Worm (Caenorhabditis elegans) whole organism, mixed stage, embryonic: ENCODE measurements around the gene M03F8.7.

Experiments
- M03D4.4 ChIP-seq: sonication (generic microtip); optimal IDR thresholded peaks from 2 replicates; lab custom pipeline; 2017; ENCODE audit warnings: mild to moderate bottlenecking, missing genetic modification characterization, missing compliant biosample characterization
- bed-3 ChIP-seq: fragments of 200-800 bp; sonication (Bioruptor generic); optimal IDR thresholded peaks from 3 replicates; lab custom pipeline; 2018; ENCODE audit warnings: mild to moderate bottlenecking, missing genetic modification characterization, moderate library complexity, missing compliant biosample characterization
- blmp-1 ChIP-seq: fragments of 150-350 bp; optimal IDR thresholded peaks from 2 replicates; lab custom pipeline; 2014; ENCODE audit warnings: missing biosample characterization, missing genetic modification characterization
- ceh-39 ChIP-seq: fragments of 150-350 bp; optimal IDR thresholded peaks from 2 replicates; lab custom pipeline; 2014; ENCODE audit warnings: missing biosample characterization, missing genetic modification characterization
- ceh-83 ChIP-seq: fragments of 200-800 bp; sonication (Bioruptor generic); optimal IDR thresholded peaks from 2 replicates; lab custom pipeline; 2018; ENCODE audit warnings: mild to moderate bottlenecking, missing genetic modification characterization, missing compliant biosample characterization
- ces-1 ChIP-seq: fragments of 150-350 bp; optimal IDR thresholded peaks from 2 replicates; lab custom pipeline; 2014; ENCODE audit warnings: missing biosample characterization, missing genetic modification reagents, missing genetic modification characterization
- cnd-1 ChIP-seq: fragments of 200-800 bp; sonication (Bioruptor generic); optimal IDR thresholded peaks from 2 replicates; lab custom pipeline; 2018; ENCODE audit warnings: mild to moderate bottlenecking, missing genetic modification characterization, missing compliant biosample characterization
- drap-1 ChIP-seq: fragments of 200-800 bp; sonication (Bioruptor generic); optimal IDR thresholded peaks from 3 replicates; lab custom pipeline; 2018; ENCODE audit warnings: mild to moderate bottlenecking, missing genetic modification characterization, missing compliant biosample characterization
- elt-1 ChIP-seq: sonication (generic microtip); optimal IDR thresholded peaks from 2 replicates; lab custom pipeline; 2017; ENCODE audit warnings: missing genetic modification characterization, mild to moderate bottlenecking, missing compliant biosample characterization, antibody characterized with exemption, moderate library complexity, borderline replicate concordance; ENCODE audit not compliant: insufficient read depth
- elt-3 ChIP-seq: fragments of 150-350 bp; optimal IDR thresholded peaks from 2 replicates; lab custom pipeline; 2014; ENCODE audit warnings: missing biosample characterization, missing genetic modification characterization
- flh-1 ChIP-seq: fragments of 200-800 bp; sonication (Bioruptor generic); optimal IDR thresholded peaks from 2 replicates; lab custom pipeline; 2018; ENCODE audit warnings: mild to moderate bottlenecking, missing genetic modification characterization, moderate library complexity, missing compliant biosample characterization
- ham-2 ChIP-seq: fragments of 200-800 bp; sonication (Bioruptor generic); optimal IDR thresholded peaks from 2 replicates; lab custom pipeline; 2018; ENCODE audit warnings: mild to moderate bottlenecking, missing genetic modification characterization, missing compliant biosample characterization
- lin-13 ChIP-seq: fragments of 150-350 bp; optimal IDR thresholded peaks from 2 replicates; lab custom pipeline; 2014; ENCODE audit warnings: missing biosample characterization, missing genetic modification characterization
- lin-32 ChIP-seq: fragments of 200-800 bp; sonication (Bioruptor generic); optimal IDR thresholded peaks from 2 replicates; lab custom pipeline; 2018; ENCODE audit warnings: mild to moderate bottlenecking, missing genetic modification characterization, missing compliant biosample characterization
- lsy-2 ChIP-seq: fragments of 150-350 bp; optimal IDR thresholded peaks from 2 replicates; lab custom pipeline; 2014; ENCODE audit warnings: missing biosample characterization, missing genetic modification characterization
- mab-5 ChIP-seq: fragments of 150-350 bp; optimal IDR thresholded peaks from 2 replicates; lab custom pipeline; 2014; ENCODE audit warnings: missing biosample characterization, missing genetic modification characterization
- mep-1 ChIP-seq: fragments of 150-350 bp; optimal IDR thresholded peaks from 2 replicates; lab custom pipeline; 2017; ENCODE audit warnings: missing biosample characterization, missing genetic modification reagents, missing genetic modification characterization, inconsistent platforms
- mls-2 ChIP-seq: sonication (generic microtip); optimal IDR thresholded peaks from 2 replicates; lab custom pipeline; 2016; ENCODE audit warnings: mild to moderate bottlenecking, missing genetic modification characterization, moderate library complexity, missing compliant biosample characterization
- nhr-12 ChIP-seq: fragments of 150-350 bp; optimal IDR thresholded peaks from 2 replicates; lab custom pipeline; 2014; ENCODE audit warnings: missing biosample characterization, missing genetic modification characterization
- nhr-2 ChIP-seq: fragments of 150-350 bp; optimal IDR thresholded peaks from 2 replicates; lab custom pipeline; 2014; ENCODE audit warnings: missing biosample characterization, missing genetic modification characterization
- nhr-237 ChIP-seq: fragments of 150-350 bp; optimal IDR thresholded peaks from 2 replicates; lab custom pipeline; 2014; ENCODE audit warnings: missing biosample characterization, missing genetic modification characterization
- nhr-28 ChIP-seq: fragments of 150-350 bp; optimal IDR thresholded peaks from 2 replicates; lab custom pipeline; 2014; ENCODE audit warnings: missing biosample characterization, missing genetic modification characterization
- nhr-76 ChIP-seq: sonication (generic microtip); optimal IDR thresholded peaks from 2 replicates; lab custom pipeline; 2017; ENCODE audit warnings: missing biosample characterization, missing genetic modification characterization
- pha-4 ChIP-seq: fragments of 150-350 bp; optimal IDR thresholded peaks from 2 replicates; lab custom pipeline; 2018; ENCODE audit warnings: missing biosample characterization, missing genetic modification reagents, missing genetic modification characterization
- sem-2 ChIP-seq: fragments of 200-800 bp; sonication (Bioruptor generic); optimal IDR thresholded peaks from 2 replicates; lab custom pipeline; 2018; ENCODE audit warnings: mild to moderate bottlenecking, missing genetic modification characterization, missing compliant biosample characterization
- snpc-4 ChIP-seq: fragments of 150-350 bp; optimal IDR thresholded peaks from 2 replicates; lab custom pipeline; 2014; ENCODE audit warnings: missing biosample characterization, missing genetic modification characterization
- sptf-1 ChIP-seq: sonication (generic microtip); optimal IDR thresholded peaks from 2 replicates; lab custom pipeline; 2017; ENCODE audit warnings: mild to moderate bottlenecking, missing genetic modification characterization, moderate library complexity, missing compliant biosample characterization
- unc-120 ChIP-seq: sonication (generic microtip); optimal IDR thresholded peaks from 2 replicates; lab custom pipeline; 2017; ENCODE audit warnings: missing genetic modification characterization, missing compliant biosample characterization; ENCODE audit not compliant: poor library complexity, severe bottlenecking
- unc-39 ChIP-seq: fragments of 150-350 bp; optimal IDR thresholded peaks from 2 replicates; lab custom pipeline; 2014; ENCODE audit warnings: missing biosample characterization, missing genetic modification characterization
- zip-8 ChIP-seq: fragments of 150-350 bp; optimal IDR thresholded peaks from 2 replicates; lab custom pipeline; 2014; ENCODE audit warnings: missing biosample characterization, missing genetic modification characterization

The M03F8.7 gene

ce11 chrV:5939503-5940072 lies 2.8 kb downstream of the M03F8.7 start, which contains the start of gene syf-3:
Gene syf-3 (plus strand): TSS chrV:5940022.
- no peak for TF ChIP-seq nhr-2 (tag; lab: Kevin White, UChicago)
- TF ChIP-seq sem-2: no peak
- peak; percentile 15 for TF ChIP-seq pha-4
- TF ChIP-seq lsy-2: peak; percentile 33
- TF ChIP-seq blmp-1 (tag; lab: Kevin White, UChicago): peak; percentile 6
- TF ChIP-seq ces-1 (GFP tag; lab: Kevin White, UChicago): peak; percentile 41

ce11 chrV:5943167-5943566 lies 6.4 kb downstream of the M03F8.7 start, which contains the start of gene pst-1:
Gene pst-1 (plus strand): TSS chrV:5943467.
- no peak for TF ChIP-seq unc-120 (tag; lab: Kevin White, UChicago)
- no peak for TF ChIP-seq sptf-1 (tag; lab: Kevin White, UChicago)
- no peak for TF ChIP-seq unc-39 (tag; lab: Kevin White, UChicago)
- TF ChIP-seq ham-2 (GFP tag; lab: Kevin White, UChicago): no peak
- TF ChIP-seq nhr-76 (tag; lab: Kevin White, UChicago): no peak
- TF ChIP-seq mep-1: no peak
- TF ChIP-seq ceh-39 (tag; lab: Kevin White, UChicago): no peak
- no peak for TF ChIP-seq ceh-83
- no peak for TF ChIP-seq bed-3
- TF ChIP-seq, all 35 proteins: peak for 0

- TF ChIP-seq elt-1 (tag; lab: Kevin White, UChicago): peak; percentile 43
- peak; percentile 99 for TF ChIP-seq zip-8 (tag; lab: Kevin White, UChicago)
- no peak for TF ChIP-seq unc-120 (tag; lab: Kevin White, UChicago)
These were observed 13.0 kb downstream of the M03F8.7 start for ce11 chrV:5949674-5950149.

- no peak for TF ChIP-seq nhr-12 (tag; lab: Kevin White, UChicago)
These were observed 14.4 kb downstream of the M03F8.7 start, which contains the start of gene M03F8.1 for ce11 chrV:5951133-5951532. Gene M03F8.1 (plus strand): TSS chrV:5951433.

ce11 chrV:5953086-5953485 lies 16.3 kb downstream of the M03F8.7 start:
- TF ChIP-seq sptf-1 (tag; lab: Kevin White, UChicago): no peak
- no peak for TF ChIP-seq drap-1 (GFP tag; lab: Kevin White, UChicago)
- TF ChIP-seq nhr-28 (tag; lab: Kevin White, UChicago): no peak
- TF ChIP-seq, all 35 proteins: peak for 0

ce11 chrV:5954747-5955146 lies 18.0 kb downstream of the M03F8.7 start, which contains the start of gene M03F8.6:
Gene M03F8.6 (minus strand): TSS chrV:5954847.
- TF ChIP-seq lsy-2 (no peak), mls-2 (tag; lab: Kevin White, UChicago) (no peak), nhr-237 (tag; lab: Kevin White, UChicago) (no peak)
- TF ChIP-seq, all 35 proteins: peak for 0

ce11 chrV:5955627-5956026 lies 18.9 kb downstream of the M03F8.7 start:
- TF ChIP-seq elt-3 (tag; lab: Kevin White, UChicago) (no peak), elt-1 (tag; lab: Kevin White, UChicago) (no peak), ces-1 (GFP tag; lab: Kevin White, UChicago) (peak; percentile 69), nhr-28 (tag; lab: Kevin White, UChicago) (no peak), nhr-12 (tag; lab: Kevin White, UChicago) (no peak)

- TF ChIP-seq pha-4: no peak
- no peak for TF ChIP-seq M03D4.4
- TF ChIP-seq ceh-83: no peak
- TF ChIP-seq flh-1 (GFP tag; lab: Kevin White, UChicago): no peak
- TF ChIP-seq unc-120 (tag; lab: Kevin White, UChicago): no peak
- no peak for TF ChIP-seq bed-3
- no peak for TF ChIP-seq unc-39 (tag; lab: Kevin White, UChicago)
- TF ChIP-seq nhr-12 (tag; lab: Kevin White, UChicago): no peak
- TF ChIP-seq nhr-237 (tag; lab: Kevin White, UChicago): no peak
- TF ChIP-seq snpc-4 (tag; lab: Kevin White, UChicago): no peak
- TF ChIP-seq ces-1 (GFP tag; lab: Kevin White, UChicago): no peak
- no peak for TF ChIP-seq elt-3 (tag; lab: Kevin White, UChicago)
- no peak for TF ChIP-seq mep-1
- TF ChIP-seq cnd-1 (tag; lab: Kevin White, UChicago): no peak
- TF ChIP-seq sem-2: no peak
- TF ChIP-seq lin-13 (tag; lab: Kevin White, UChicago): no peak
- TF ChIP-seq lin-32 (GFP tag; lab: Kevin White, UChicago): no peak
- TF ChIP-seq mab-5 (tag; lab: Kevin White, UChicago): no peak
These were observed 24.8 kb downstream of the M03F8.7 start, which contains the start of gene mcp-1 for ce11 chrV:5961516-5961915. Gene mcp-1 (plus strand): TSS chrV:5961807.
